Worm (Caenorhabditis elegans) whole organism, L2 larva: Measurements from ENCODE around the gene M88.4.
A peak's percentile ranks its signal among the peaks of the same experiment; 100 is the strongest.

Experiments used
- blmp-1 ChIP-seq: sonication (generic microtip); optimal IDR thresholded peaks from 2 replicates; lab custom pipeline; 2017; ENCODE audit warnings: missing genetic modification characterization, mild to moderate bottlenecking, missing compliant biosample characterization, antibody characterized with exemption, moderate library complexity; ENCODE audit not compliant: insufficient read depth
- unc-39 ChIP-seq: fragments of 150-350 bp; optimal IDR thresholded peaks from 2 replicates; lab custom pipeline; 2014; ENCODE audit warnings: missing biosample characterization, missing genetic modification characterization
- unc-62 ChIP-seq: fragments of 150-350 bp; optimal IDR thresholded peaks from 2 replicates; lab custom pipeline; 2014; ENCODE audit warnings: missing biosample characterization, missing genetic modification reagents, missing genetic modification characterization

ce11 chrIII:4504934-4505484 is 43.8 kb upstream of the M88.4 start:
- TF ChIP-seq unc-62 (GFP tag; lab: Kevin White, UChicago): no peak
- TF ChIP-seq unc-39 (tag; lab: Kevin White, UChicago): no peak
- TF ChIP-seq blmp-1 (tag; lab: Kevin White, UChicago): peak; percentile 56
